Worm (Caenorhabditis elegans): ENCODE data around the gene clec-42.

The clec-42 gene

DNA sequence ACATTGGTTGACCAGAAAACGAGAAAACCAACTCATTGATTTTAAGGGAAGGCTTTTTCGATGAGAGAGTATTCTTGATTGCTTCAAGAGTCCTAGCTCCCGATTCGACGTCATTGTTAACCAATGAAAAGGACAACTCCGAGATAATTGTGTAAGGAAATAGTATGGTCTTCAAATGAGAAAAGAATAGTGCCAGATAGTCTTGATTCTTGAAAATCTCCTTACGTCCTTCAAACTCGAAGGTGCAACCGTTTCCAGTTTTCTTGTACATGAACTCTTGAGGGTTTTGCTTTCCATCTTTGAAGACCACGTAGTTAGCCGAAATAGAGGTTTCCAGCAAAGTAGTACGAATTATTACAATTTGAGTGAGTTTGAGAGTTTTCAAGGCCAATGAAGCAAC lies 52.0 kb downstream of the clec-42 start:
- no peak for TF ChIP-seq egl-44 (GFP tag; IDR thresholded peaks at IDR 0.05)
